Fruit fly (Drosophila melanogaster) whole organism, embryonic: ENCODE measurements around the gene RPA3.
A peak's percentile ranks its signal among the peaks of the same experiment; 100 is the strongest.

Experiments used
- Abd-B ChIP-seq: fragments of 200-800 bp; sonication (Bioruptor generic); optimal IDR thresholded peaks from 2 replicates; lab custom pipeline; 2018; ENCODE audit warnings: missing biosample characterization, mild to moderate bottlenecking, missing genetic modification characterization, moderate library complexity
- Awh ChIP-seq: fragments of 200-800 bp; sonication (Bioruptor generic); IDR thresholded peaks from 2 replicates; pipeline ENCODE4, ENCODE4 v1.3.6; 2022; ENCODE audit warnings: missing biosample characterization, missing genetic modification characterization
- BEAF-32 ChIP-seq: fragments of 200-800 bp; sonication (Bioruptor generic); optimal IDR thresholded peaks from 3 replicates; lab custom pipeline; 2017; ENCODE audit warnings: missing biosample characterization, missing genetic modification characterization, mild to moderate bottlenecking, moderate library complexity, missing genetic modification reagents
- Blimp-1 ChIP-seq: fragments of 200-800 bp; sonication (Bioruptor generic); optimal IDR thresholded peaks from 3 replicates; lab custom pipeline; 2018; ENCODE audit warnings: missing biosample characterization, missing genetic modification characterization, mild to moderate bottlenecking, moderate library complexity, missing genetic modification reagents
- CG10267 ChIP-seq: fragments of 200-800 bp; sonication (Bioruptor generic); optimal IDR thresholded peaks from 2 replicates; lab custom pipeline; 2018; ENCODE audit warnings: missing biosample characterization, mild to moderate bottlenecking, missing genetic modification characterization, moderate library complexity
- CG10431 ChIP-seq: fragments of 200-800 bp; sonication (Bioruptor generic); optimal IDR thresholded peaks from 3 replicates; lab custom pipeline; 2018; ENCODE audit warnings: missing biosample characterization, mild to moderate bottlenecking, missing genetic modification characterization
- CG11695 ChIP-seq: fragments of 200-800 bp; sonication (Bioruptor generic); IDR thresholded peaks from 3 replicates; pipeline ENCODE4 v1.3.6; 2022; ENCODE audit warnings: missing biosample characterization, missing genetic modification characterization
- CG12071 ChIP-seq: fragments of 200-800 bp; sonication (Bioruptor generic); optimal IDR thresholded peaks from 3 replicates; lab custom pipeline; 2018; ENCODE audit warnings: missing biosample characterization, mild to moderate bottlenecking, missing genetic modification characterization
- CG12155 ChIP-seq: fragments of 200-800 bp; sonication (Bioruptor generic); optimal IDR thresholded peaks from 3 replicates; lab custom pipeline; 2016; ENCODE audit warnings: missing biosample characterization, missing genetic modification characterization
- CG12391 ChIP-seq: fragments of 200-800 bp; sonication (Bioruptor generic); optimal IDR thresholded peaks from 3 replicates; lab custom pipeline; 2018; ENCODE audit warnings: missing biosample characterization, mild to moderate bottlenecking, missing genetic modification characterization, moderate library complexity
- CG13775 ChIP-seq: fragments of 200-800 bp; sonication (Bioruptor generic); optimal IDR thresholded peaks from 3 replicates; lab custom pipeline; 2017; ENCODE audit warnings: missing biosample characterization, mild to moderate bottlenecking, missing genetic modification characterization
- CG1603 ChIP-seq: fragments of 200-800 bp; sonication (Bioruptor generic); optimal IDR thresholded peaks from 2 replicates; lab custom pipeline; 2019; ENCODE audit warnings: missing biosample characterization, mild to moderate bottlenecking, missing genetic modification characterization, moderate library complexity
- CG16779 ChIP-seq: fragments of 200-800 bp; sonication (Bioruptor generic); IDR thresholded peaks from 2 replicates; pipeline ENCODE4 v1.3.6; 2022; ENCODE audit warnings: missing biosample characterization, missing genetic modification characterization
- CG2712 ChIP-seq: fragments of 200-800 bp; optimal IDR thresholded peaks from 3 replicates; lab custom pipeline; 2019; ENCODE audit warnings: missing biosample characterization, mild to moderate bottlenecking, missing genetic modification characterization, moderate library complexity
- CG34224 ChIP-seq: fragments of 200-800 bp; sonication (Bioruptor generic); IDR thresholded peaks from 3 replicates; pipeline ENCODE4 v1.3.6; 2022; ENCODE audit warnings: missing biosample characterization, missing genetic modification characterization; ENCODE audit not compliant: partially characterized antibody
- CG3847 ChIP-seq: fragments of 200-800 bp; sonication (Bioruptor generic); IDR thresholded peaks from 2 replicates; pipeline ENCODE4 v1.3.6; 2022; ENCODE audit warnings: missing biosample characterization, missing genetic modification characterization
- CG6272 ChIP-seq: fragments of 200-800 bp; sonication (Bioruptor generic); IDR thresholded peaks from 2 replicates; pipeline ENCODE4 v1.3.6; 2022; ENCODE audit warnings: missing biosample characterization, missing genetic modification characterization
- CG6791 ChIP-seq: fragments of 200-800 bp; sonication (Bioruptor generic); IDR thresholded peaks from 3 replicates; pipeline ENCODE4 v1.3.6; 2022; ENCODE audit warnings: missing biosample characterization, missing genetic modification characterization; ENCODE audit not compliant: partially characterized antibody
- CG7372 ChIP-seq: fragments of 200-800 bp; sonication (Bioruptor generic); IDR thresholded peaks from 2 replicates; pipeline ENCODE4 v1.3.6; 2022; ENCODE audit warnings: missing biosample characterization, missing genetic modification characterization
- CTCF ChIP-seq: fragments of 200-800 bp; sonication (Bioruptor generic); optimal IDR thresholded peaks from 2 replicates; lab custom pipeline; 2017; ENCODE audit warnings: missing biosample characterization, mild to moderate bottlenecking, missing genetic modification characterization, moderate library complexity
- CoRest ChIP-seq: fragments of 200-800 bp; sonication (Bioruptor generic); optimal IDR thresholded peaks from 3 replicates; lab custom pipeline; 2018; ENCODE audit warnings: missing biosample characterization, mild to moderate bottlenecking, missing genetic modification characterization, moderate library complexity
- Dip3 ChIP-seq: fragments of 200-800 bp; sonication (Bioruptor generic); optimal IDR thresholded peaks from 3 replicates; lab custom pipeline; 2016; ENCODE audit warnings: missing biosample characterization, missing genetic modification characterization
- Dp ChIP-seq: fragments of 200-800 bp; sonication (Bioruptor generic); optimal IDR thresholded peaks from 2 replicates; lab custom pipeline; 2018; ENCODE audit warnings: missing biosample characterization, mild to moderate bottlenecking, missing genetic modification characterization, moderate library complexity
- Ets97D ChIP-seq: fragments of 200-800 bp; sonication (Bioruptor generic); optimal IDR thresholded peaks from 3 replicates; lab custom pipeline; 2016; ENCODE audit warnings: missing biosample characterization, missing genetic modification characterization
- HLH4C ChIP-seq: fragments of 200-800 bp; sonication (Bioruptor generic); IDR thresholded peaks from 3 replicates; pipeline ENCODE4 v1.3.6; 2022; ENCODE audit warnings: missing biosample characterization, missing genetic modification characterization; ENCODE audit not compliant: partially characterized antibody
- Hmr ChIP-seq: fragments of 200-800 bp; sonication (Bioruptor generic); optimal IDR thresholded peaks from 3 replicates; lab custom pipeline; 2017; ENCODE audit warnings: mild to moderate bottlenecking, missing biosample characterization, missing genetic modification reagents, missing genetic modification characterization
- Lhr ChIP-seq: fragments of 200-800 bp; sonication (Bioruptor generic); optimal IDR thresholded peaks from 3 replicates; lab custom pipeline; 2017; ENCODE audit warnings: mild to moderate bottlenecking, missing biosample characterization, missing genetic modification reagents, missing genetic modification characterization
- MESR4 ChIP-seq: fragments of 200-800 bp; sonication (Bioruptor generic); optimal IDR thresholded peaks from 2 replicates; lab custom pipeline; 2018; ENCODE audit warnings: missing biosample characterization, mild to moderate bottlenecking, missing genetic modification characterization, moderate library complexity
- Ptx1 ChIP-seq: fragments of 200-800 bp; sonication (Bioruptor generic); IDR thresholded peaks from 2 replicates; pipeline ENCODE4 v1.3.6; 2022; ENCODE audit warnings: missing biosample characterization, missing genetic modification characterization
- Ravus ChIP-seq: fragments of 200-800 bp; sonication (Bioruptor generic); IDR thresholded peaks from 2 replicates; pipeline ENCODE4 v1.3.6; 2022; ENCODE audit warnings: missing biosample characterization, missing genetic modification characterization
- Spps ChIP-seq: fragments of 200-800 bp; sonication (Bioruptor generic); optimal IDR thresholded peaks from 2 replicates; lab custom pipeline; 2018; ENCODE audit warnings: missing biosample characterization, mild to moderate bottlenecking, missing genetic modification characterization
- Sry-β ChIP-seq: fragments of 200-800 bp; sonication (Bioruptor generic); optimal IDR thresholded peaks from 2 replicates; lab custom pipeline; 2018; ENCODE audit warnings: missing biosample characterization, mild to moderate bottlenecking, missing genetic modification characterization, moderate library complexity
- Sry-δ ChIP-seq: fragments of 200-800 bp; sonication (Bioruptor generic); optimal IDR thresholded peaks from 2 replicates; lab custom pipeline; 2016; ENCODE audit warnings: missing biosample characterization, missing genetic modification characterization
- bbx ChIP-seq: fragments of 200-800 bp; sonication (Bioruptor generic); IDR thresholded peaks from 2 replicates; pipeline ENCODE4 v1.3.6; 2022; ENCODE audit warnings: missing biosample characterization, missing genetic modification characterization; ENCODE audit not compliant: partially characterized antibody
- bigmax ChIP-seq: fragments of 200-800 bp; sonication (Bioruptor generic); optimal IDR thresholded peaks from 2 replicates; lab custom pipeline; 2018; ENCODE audit warnings: missing biosample characterization, mild to moderate bottlenecking, missing genetic modification characterization
- cato ChIP-seq: fragments of 200-800 bp; sonication (Bioruptor generic); optimal IDR thresholded peaks from 2 replicates; lab custom pipeline; 2016; ENCODE audit warnings: missing biosample characterization, missing genetic modification characterization, borderline replicate concordance
- dmrt99B ChIP-seq: fragments of 200-800 bp; sonication (Bioruptor generic); optimal IDR thresholded peaks from 2 replicates; lab custom pipeline; 2018; ENCODE audit warnings: missing biosample characterization, mild to moderate bottlenecking, missing genetic modification characterization, moderate library complexity
- fd102C ChIP-seq: fragments of 200-800 bp; sonication (Bioruptor generic); optimal IDR thresholded peaks from 2 replicates; lab custom pipeline; 2018; ENCODE audit warnings: missing biosample characterization, mild to moderate bottlenecking, missing genetic modification characterization, moderate library complexity
- gfzf ChIP-seq: fragments of 200-800 bp; sonication (Bioruptor generic); optimal IDR thresholded peaks from 2 replicates; lab custom pipeline; 2016; ENCODE audit warnings: missing biosample characterization, mild to moderate bottlenecking, missing genetic modification characterization, moderate library complexity
- gsb ChIP-seq: fragments of 200-800 bp; sonication (Bioruptor generic); IDR thresholded peaks from 2 replicates; pipeline ENCODE4 v1.3.6; 2022; ENCODE audit warnings: missing biosample characterization, missing genetic modification characterization
- nerfin-1 ChIP-seq: fragments of 200-800 bp; sonication (Bioruptor generic); optimal IDR thresholded peaks from 3 replicates; lab custom pipeline; 2019; ENCODE audit warnings: missing biosample characterization, mild to moderate bottlenecking, missing genetic modification characterization, moderate library complexity
- nmo ChIP-seq: fragments of 200-800 bp; sonication (Bioruptor generic); optimal IDR thresholded peaks from 2 replicates; lab custom pipeline; 2018; ENCODE audit warnings: missing biosample characterization, mild to moderate bottlenecking, missing genetic modification characterization, moderate library complexity
- pb ChIP-seq: fragments of 200-800 bp; sonication (Bioruptor generic); optimal IDR thresholded peaks from 3 replicates; lab custom pipeline; 2016; ENCODE audit warnings: missing biosample characterization, missing genetic modification characterization
- phol ChIP-seq: fragments of 200-800 bp; sonication (Bioruptor generic); optimal IDR thresholded peaks from 3 replicates; lab custom pipeline; 2018; ENCODE audit warnings: missing biosample characterization, mild to moderate bottlenecking, missing genetic modification characterization, moderate library complexity
- pita ChIP-seq: fragments of 200-800 bp; sonication (Bioruptor generic); optimal IDR thresholded peaks from 2 replicates; lab custom pipeline; 2017; ENCODE audit warnings: missing biosample characterization, mild to moderate bottlenecking, missing genetic modification characterization
- pzg ChIP-seq: fragments of 200-800 bp; sonication (Bioruptor generic); optimal IDR thresholded peaks from 3 replicates; lab custom pipeline; 2018; ENCODE audit warnings: missing biosample characterization, mild to moderate bottlenecking, missing genetic modification characterization, moderate library complexity
- repo ChIP-seq: fragments of 200-800 bp; sonication (Bioruptor generic); optimal IDR thresholded peaks from 2 replicates; lab custom pipeline; 2016; ENCODE audit warnings: missing biosample characterization, missing genetic modification characterization
- sna ChIP-seq: fragments of 200-800 bp; sonication (Bioruptor generic); IDR thresholded peaks from 2 replicates; pipeline ENCODE4 v1.3.6; 2022; ENCODE audit warnings: missing biosample characterization, missing genetic modification characterization; ENCODE audit not compliant: partially characterized antibody
- trem ChIP-seq: fragments of 200-800 bp; optimal IDR thresholded peaks from 3 replicates; lab custom pipeline; 2019; ENCODE audit warnings: missing biosample characterization, mild to moderate bottlenecking, missing genetic modification characterization, moderate library complexity
- unc-4 ChIP-seq: fragments of 200-800 bp; sonication (Bioruptor generic); IDR thresholded peaks from 2 replicates; pipeline ENCODE4 v1.3.6; 2022; ENCODE audit warnings: missing biosample characterization, missing genetic modification characterization; ENCODE audit not compliant: partially characterized antibody
- zen2 ChIP-seq: fragments of 200-800 bp; sonication (Bioruptor generic); IDR thresholded peaks from 3 replicates; pipeline ENCODE4 v1.3.6; 2022; ENCODE audit warnings: missing biosample characterization, missing genetic modification characterization; ENCODE audit not compliant: partially characterized antibody

Gene RPA3

dm6 chrX:11578841-11579240 lies 36.8 kb downstream of the RPA3 start (continued):
- TF ChIP-seq Blimp-1 (GFP tag; lab: Kevin White, UChicago) (no peak), fd102C (no peak), trem (tag; lab: Kevin White, UChicago) (peak; percentile 43), BEAF-32 (GFP tag; lab: Kevin White, UChicago) (peak; percentile 44), CG1603 (tag; lab: Kevin White, UChicago) (peak; percentile 65), zen2 (GFP tag; lab: Robert Waterston, UW) (peak; percentile 68), CG10431 (GFP tag; lab: Kevin White, UChicago) (peak; percentile 2), Sry-β (GFP tag; lab: Kevin White, UChicago) (peak; percentile 41), Ptx1 (GFP tag; lab: Robert Waterston, UW) (no peak), CG12155 (no peak), nerfin-1 (tag; lab: Kevin White, UChicago) (peak; percentile 87), Lhr (GFP tag; lab: Kevin White, UChicago) (peak; percentile 95), CG6272 (GFP tag; lab: Robert Waterston, UW) (no peak), Spps (tag; lab: Kevin White, UChicago) (peak; percentile 13), gsb (GFP tag; lab: Robert Waterston, UW) (no peak), CG3847 (GFP tag; lab: Robert Waterston, UW) (peak; percentile 18; the same call in 1 of the 2 replicates), Hmr (GFP tag; lab: Kevin White, UChicago) (peak; percentile 47), Awh (GFP tag; lab: Robert Waterston, UW) (no peak), CoRest (tag; lab: Kevin White, UChicago) (peak; percentile 17), CG6791 (peak; percentile 69), CG2712 (tag; lab: Kevin White, UChicago) (peak; percentile 21), Abd-B (GFP tag; lab: Kevin White, UChicago) (no peak), Ravus (GFP tag; lab: Robert Waterston, UW) (no peak), unc-4 (GFP tag; lab: Robert Waterston, UW) (peak; percentile 47; the same call in 1 of the 2 replicates), sna (GFP tag; lab: Robert Waterston, UW) (0 out of 2 replicates have a peak, but pooled peaks have one; percentile 42), Ets97D (GFP tag; lab: Kevin White, UChicago) (peak; percentile 68), CG10267 (peak; percentile 41), cato (GFP tag; lab: Kevin White, UChicago) (no peak), pb (GFP tag; lab: Kevin White, UChicago) (no peak), CTCF (peak; percentile 7), CG11695 (GFP tag; lab: Robert Waterston, UW) (no peak), bbx (GFP tag; lab: Robert Waterston, UW) (peak; percentile 34; the same call in 1 of the 2 replicates), Dp (GFP tag; lab: Kevin White, UChicago) (peak; percentile 43), CG34224 (peak; percentile 63), MESR4 (GFP tag; lab: Kevin White, UChicago) (peak; percentile 45), phol (tag; lab: Kevin White, UChicago) (peak; percentile 13), nmo (GFP tag; lab: Kevin White, UChicago) (peak; percentile 42), pzg (GFP tag; lab: Kevin White, UChicago) (peak; percentile 75), CG12391 (tag; lab: Kevin White, UChicago) (peak; percentile 42)

- TF ChIP-seq bigmax: no peak
- TF ChIP-seq dmrt99B (tag; lab: Kevin White, UChicago): peak; percentile 57
- TF ChIP-seq CG13775 (GFP tag; lab: Kevin White, UChicago): peak; percentile 65
- TF ChIP-seq repo (GFP tag; lab: Kevin White, UChicago): no peak
- no peak for TF ChIP-seq CG16779 (GFP tag; lab: Robert Waterston, UW)
- peak; percentile 26 for TF ChIP-seq Sry-δ (GFP tag; lab: Kevin White, UChicago)
- TF ChIP-seq Dip3 (GFP tag; lab: Kevin White, UChicago): peak; percentile 52
- no peak for TF ChIP-seq CG12071 (GFP tag; lab: Kevin White, UChicago)
- TF ChIP-seq CG7372 (GFP tag; lab: Robert Waterston, UW): peak; percentile 24; the same call in 1 of the 2 replicates
- no peak for TF ChIP-seq HLH4C (GFP tag; lab: Robert Waterston, UW)
- TF ChIP-seq gfzf (GFP tag; lab: Kevin White, UChicago): peak; percentile 33
- TF ChIP-seq pita: no peak
These were observed 39.1 kb downstream of the RPA3 start, which contains the start of gene CG11695 for dm6 chrX:11576540-11576939. CG11695 (plus strand) TSS chrX:11576883.
